Fruit fly (Drosophila melanogaster) whole organism, embryonic: ENCODE results near the gene Rbp6.

Experiments used
- ATbp ChIP-seq: fragments of 200-800 bp; sonication (Bioruptor generic); optimal IDR thresholded peaks from 2 replicates; lab custom pipeline; 2017; ENCODE audit warnings: missing biosample characterization, mild to moderate bottlenecking, missing genetic modification characterization, missing genetic modification reagents
- Awh ChIP-seq: fragments of 200-800 bp; sonication (Bioruptor generic); IDR thresholded peaks from 2 replicates; pipeline ENCODE4, ENCODE4 v1.3.6; 2022; ENCODE audit warnings: missing biosample characterization, missing genetic modification characterization
- Blimp-1 ChIP-seq: fragments of 200-800 bp; sonication (Bioruptor generic); optimal IDR thresholded peaks from 3 replicates; lab custom pipeline; 2018; ENCODE audit warnings: missing biosample characterization, missing genetic modification characterization, mild to moderate bottlenecking, moderate library complexity, missing genetic modification reagents
- CG11398 ChIP-seq: fragments of 200-800 bp; sonication (Bioruptor generic); optimal IDR thresholded peaks from 2 replicates; lab custom pipeline; 2016; ENCODE audit warnings: missing biosample characterization, missing genetic modification characterization
- CG12071 ChIP-seq: fragments of 200-800 bp; sonication (Bioruptor generic); optimal IDR thresholded peaks from 3 replicates; lab custom pipeline; 2018; ENCODE audit warnings: missing biosample characterization, mild to moderate bottlenecking, missing genetic modification characterization
- CG12236 ChIP-seq: fragments of 200-800 bp; sonication (Bioruptor generic); optimal IDR thresholded peaks from 2 replicates; lab custom pipeline; 2016; ENCODE audit warnings: missing biosample characterization, missing genetic modification characterization
- CG12942 ChIP-seq: fragments of 200-800 bp; sonication (Bioruptor generic); optimal IDR thresholded peaks from 3 replicates; lab custom pipeline; 2016; ENCODE audit warnings: missing biosample characterization, missing genetic modification characterization
- CG14441 ChIP-seq: fragments of 200-800 bp; sonication (Bioruptor generic); IDR thresholded peaks from 2 replicates; pipeline ENCODE4 v1.3.6; 2022; ENCODE audit warnings: missing biosample characterization, missing genetic modification characterization
- CG14710 ChIP-seq: fragments of 200-800 bp; sonication (Bioruptor generic); optimal IDR thresholded peaks from 3 replicates; lab custom pipeline; 2019; ENCODE audit warnings: missing biosample characterization, mild to moderate bottlenecking, missing genetic modification characterization, moderate library complexity
- CG14860 ChIP-seq: fragments of 200-800 bp; sonication (Bioruptor generic); IDR thresholded peaks from 3 replicates; pipeline ENCODE4 v1.3.6; 2022; ENCODE audit warnings: missing biosample characterization, missing genetic modification characterization; ENCODE audit not compliant: partially characterized antibody
- CG14965 ChIP-seq: fragments of 200-800 bp; sonication (Bioruptor generic); optimal IDR thresholded peaks from 2 replicates; lab custom pipeline; 2016; ENCODE audit warnings: missing biosample characterization, missing genetic modification characterization, borderline replicate concordance
- CG16863 ChIP-seq: fragments of 200-800 bp; sonication (Bioruptor generic); optimal IDR thresholded peaks from 3 replicates; lab custom pipeline; 2016; ENCODE audit warnings: missing biosample characterization, missing genetic modification characterization
- CG17568 ChIP-seq: fragments of 200-800 bp; sonication (Bioruptor generic); optimal IDR thresholded peaks from 2 replicates; lab custom pipeline; 2018; ENCODE audit warnings: missing biosample characterization, mild to moderate bottlenecking, missing genetic modification characterization, moderate library complexity
- CG3726 ChIP-seq: fragments of 200-800 bp; sonication (Bioruptor generic); IDR thresholded peaks from 3 replicates; pipeline ENCODE4, ENCODE4 v1.3.6; 2022; ENCODE audit warnings: missing biosample characterization, missing genetic modification characterization
- CG3838 ChIP-seq: fragments of 200-800 bp; sonication (Bioruptor generic); optimal IDR thresholded peaks from 3 replicates; lab custom pipeline; 2016; ENCODE audit warnings: missing biosample characterization, missing genetic modification characterization
- CG42726 ChIP-seq: fragments of 200-800 bp; sonication (Bioruptor generic); IDR thresholded peaks from 2 replicates; pipeline ENCODE4 v1.3.6; 2022; ENCODE audit warnings: missing biosample characterization, missing genetic modification characterization; ENCODE audit not compliant: partially characterized antibody
- CG43689 ChIP-seq: fragments of 200-800 bp; sonication (Bioruptor generic); IDR thresholded peaks from 2 replicates; pipeline ENCODE4 v1.3.6; 2022; ENCODE audit warnings: missing biosample characterization, missing genetic modification characterization
- CG4404 ChIP-seq: fragments of 200-800 bp; sonication (Bioruptor generic); IDR thresholded peaks from 2 replicates; pipeline ENCODE4 v1.3.6; 2022; ENCODE audit warnings: missing biosample characterization, missing genetic modification characterization
- CG4854 ChIP-seq: fragments of 200-800 bp; sonication (Bioruptor generic); optimal IDR thresholded peaks from 2 replicates; lab custom pipeline; 2016; ENCODE audit warnings: missing biosample characterization, missing genetic modification characterization, inconsistent platforms
- CG6854 ChIP-seq: fragments of 200-800 bp; sonication (Bioruptor generic); optimal IDR thresholded peaks from 3 replicates; lab custom pipeline; 2017; ENCODE audit warnings: missing biosample characterization, mild to moderate bottlenecking, missing genetic modification characterization
- CG8924 ChIP-seq: fragments of 200-800 bp; optimal IDR thresholded peaks from 3 replicates; lab custom pipeline; 2019; ENCODE audit warnings: missing biosample characterization, mild to moderate bottlenecking, missing genetic modification characterization, moderate library complexity
- CG8944 ChIP-seq: fragments of 200-800 bp; sonication (Bioruptor generic); optimal IDR thresholded peaks from 3 replicates; lab custom pipeline; 2016; ENCODE audit warnings: missing biosample characterization, missing genetic modification characterization
- D19B ChIP-seq: fragments of 200-800 bp; sonication (Bioruptor generic); optimal IDR thresholded peaks from 2 replicates; lab custom pipeline; 2017; ENCODE audit warnings: missing biosample characterization, mild to moderate bottlenecking, missing genetic modification characterization
- ERR ChIP-seq: fragments of 200-800 bp; sonication (Bioruptor generic); optimal IDR thresholded peaks from 2 replicates; lab custom pipeline; 2016; ENCODE audit warnings: missing biosample characterization, missing genetic modification characterization
- Eip74EF ChIP-seq, 2 experiments: fragments of 200-800 bp in 1 of 2; fragments of >200 bp in 1 of 2; sonication (Bioruptor generic) in 1 of 2; optimal IDR thresholded peaks; 2 replicates each; lab custom pipeline; 2017 to 2019; ENCODE audit warnings: missing biosample characterization in 2 of 2, missing genetic modification characterization in 2 of 2, mild to moderate bottlenecking in 1 of 2, moderate library complexity in 1 of 2
- Gsc ChIP-seq: fragments of 200-800 bp; sonication (Bioruptor generic); IDR thresholded peaks from 2 replicates; pipeline ENCODE4 v1.3.6; 2022; ENCODE audit warnings: missing biosample characterization, missing genetic modification characterization
- Gug ChIP-seq: fragments of 200-800 bp; sonication (Bioruptor generic); IDR thresholded peaks from 4 replicates; pipeline ENCODE4 v1.3.6; 2022; ENCODE audit warnings: missing biosample characterization, missing genetic modification characterization
- HLHmδ ChIP-seq: fragments of 200-800 bp; sonication (Bioruptor generic); optimal IDR thresholded peaks from 2 replicates; lab custom pipeline; 2018; ENCODE audit warnings: missing biosample characterization, mild to moderate bottlenecking, missing genetic modification characterization, moderate library complexity
- Mes4 ChIP-seq: fragments of 200-800 bp; sonication (Bioruptor generic); optimal IDR thresholded peaks from 2 replicates; lab custom pipeline; 2016; ENCODE audit warnings: missing biosample characterization, missing genetic modification characterization
- Nf-YA ChIP-seq: fragments of 200-800 bp; sonication (Bioruptor generic); IDR thresholded peaks from 2 replicates; pipeline ENCODE4 v1.3.6; 2022; ENCODE audit warnings: missing biosample characterization, missing genetic modification characterization
- Oaz ChIP-seq: fragments of 200-800 bp; sonication (Bioruptor generic); IDR thresholded peaks from 2 replicates; pipeline ENCODE4 v1.3.6; 2022; ENCODE audit warnings: missing biosample characterization, missing genetic modification characterization
- Oli ChIP-seq: fragments of 200-800 bp; sonication (Bioruptor generic); optimal IDR thresholded peaks from 2 replicates; lab custom pipeline; 2018; ENCODE audit warnings: missing biosample characterization, mild to moderate bottlenecking, missing genetic modification characterization, moderate library complexity
- Ssrp ChIP-seq: fragments of 200-800 bp; sonication (Bioruptor generic); optimal IDR thresholded peaks from 2 replicates; lab custom pipeline; 2018; ENCODE audit warnings: missing biosample characterization, mild to moderate bottlenecking, missing genetic modification characterization, moderate library complexity
- Vsx1 ChIP-seq: fragments of 200-800 bp; sonication (Bioruptor generic); optimal IDR thresholded peaks from 2 replicates; lab custom pipeline; 2017; ENCODE audit warnings: missing biosample characterization, mild to moderate bottlenecking, missing genetic modification characterization, missing genetic modification reagents
- cwo ChIP-seq: fragments of 200-800 bp; sonication (Bioruptor generic); optimal IDR thresholded peaks from 3 replicates; lab custom pipeline; 2017; ENCODE audit warnings: missing biosample characterization, missing genetic modification characterization, mild to moderate bottlenecking, moderate library complexity, missing genetic modification reagents
- fd3F ChIP-seq: fragments of 200-800 bp; sonication (Bioruptor generic); optimal IDR thresholded peaks from 2 replicates; lab custom pipeline; 2018; ENCODE audit warnings: missing biosample characterization, mild to moderate bottlenecking, missing genetic modification characterization, moderate library complexity
- gcm ChIP-seq: fragments of 200-800 bp; sonication (Bioruptor generic); optimal IDR thresholded peaks from 2 replicates; lab custom pipeline; 2019; ENCODE audit warnings: missing biosample characterization, mild to moderate bottlenecking, missing genetic modification characterization, moderate library complexity
- hb ChIP-seq: fragments of 200-800 bp; sonication (Bioruptor generic); IDR thresholded peaks from 3 replicates; pipeline ENCODE4 v1.3.6; 2022; ENCODE audit warnings: missing biosample characterization, missing genetic modification characterization; ENCODE audit not compliant: partially characterized antibody
- hbn ChIP-seq: fragments of 200-800 bp; sonication (Bioruptor generic); IDR thresholded peaks from 2 replicates; pipeline ENCODE4 v1.3.6; 2022; ENCODE audit warnings: missing biosample characterization, missing genetic modification characterization; ENCODE audit not compliant: partially characterized antibody
- hth ChIP-seq: fragments of >200 bp; optimal IDR thresholded peaks from 2 replicates; lab custom pipeline; 2017; ENCODE audit warnings: inconsistent platforms
- ken ChIP-seq: fragments of 200-800 bp; sonication (Bioruptor generic); IDR thresholded peaks from 3 replicates; pipeline ENCODE4 v1.3.6; 2022; ENCODE audit warnings: missing biosample characterization, missing genetic modification characterization
- maf-S ChIP-seq: fragments of 200-800 bp; sonication (Bioruptor generic); optimal IDR thresholded peaks from 2 replicates; lab custom pipeline; 2016; ENCODE audit warnings: missing biosample characterization, missing genetic modification characterization
- nmo ChIP-seq: fragments of 200-800 bp; sonication (Bioruptor generic); optimal IDR thresholded peaks from 2 replicates; lab custom pipeline; 2018; ENCODE audit warnings: missing biosample characterization, mild to moderate bottlenecking, missing genetic modification characterization, moderate library complexity
- pros ChIP-seq: fragments of 200-800 bp; sonication (Bioruptor generic); optimal IDR thresholded peaks from 3 replicates; lab custom pipeline; 2019; ENCODE audit warnings: missing biosample characterization, mild to moderate bottlenecking, missing genetic modification characterization, moderate library complexity
- psq ChIP-seq: fragments of 200-800 bp; sonication (Bioruptor generic); optimal IDR thresholded peaks from 2 replicates; lab custom pipeline; 2017; ENCODE audit warnings: missing biosample characterization, missing genetic modification characterization
- sug ChIP-seq: fragments of 200-800 bp; optimal IDR thresholded peaks from 2 replicates; lab custom pipeline; 2019; ENCODE audit warnings: missing biosample characterization, mild to moderate bottlenecking, missing genetic modification characterization, moderate library complexity
- toy ChIP-seq: fragments of 200-800 bp; sonication (Bioruptor generic); IDR thresholded peaks from 2 replicates; pipeline ENCODE4 v1.3.6; 2022; ENCODE audit warnings: missing biosample characterization, missing genetic modification characterization
- tup ChIP-seq: fragments of 200-800 bp; sonication (Bioruptor generic); optimal IDR thresholded peaks from 2 replicates; lab custom pipeline; 2016; ENCODE audit warnings: missing biosample characterization, mild to moderate bottlenecking, missing genetic modification characterization, moderate library complexity
- unc-4 ChIP-seq: fragments of 200-800 bp; sonication (Bioruptor generic); IDR thresholded peaks from 2 replicates; pipeline ENCODE4 v1.3.6; 2022; ENCODE audit warnings: missing biosample characterization, missing genetic modification characterization; ENCODE audit not compliant: partially characterized antibody
- vvl ChIP-seq: fragments of 200-800 bp; sonication (Bioruptor generic); IDR thresholded peaks from 2 replicates; pipeline ENCODE4 v1.3.6; 2022; ENCODE audit warnings: missing biosample characterization, missing genetic modification characterization

Gene Rbp6

dm6 chr3L:17024095-17024639 is 213.8 kb downstream of the Rbp6 start, which contains the start of gene Fit2 (continued):
- TF ChIP-seq gcm (GFP tag; lab: Kevin White, UChicago) (no peak), CG14860 (GFP tag; lab: Robert Waterston, UW) (peak; percentile 99), D19B (GFP tag; lab: Kevin White, UChicago) (no peak), CG12236 (GFP tag; lab: Kevin White, UChicago) (no peak), CG14710 (tag; lab: Kevin White, UChicago) (peak; percentile 76), tup (GFP tag; lab: Kevin White, UChicago) (no peak), ken (GFP tag; lab: Robert Waterston, UW) (no peak), CG8924 (tag; lab: Kevin White, UChicago) (no peak), CG43689 (GFP tag; lab: Robert Waterston, UW) (no peak), CG4854 (GFP tag; lab: Kevin White, UChicago) (no peak), maf-S (GFP tag; lab: Kevin White, UChicago) (no peak), Nf-YA (GFP tag; lab: Robert Waterston, UW) (no peak), CG3726 (GFP tag; lab: Robert Waterston, UW) (no peak), Oli (tag; lab: Kevin White, UChicago) (no peak), hth (lab: Kevin White, UChicago) (no peak), CG14965 (GFP tag; lab: Kevin White, UChicago) (no peak), vvl (peak; percentile 26; the same call in 1 of the 2 replicates), ATbp (GFP tag; lab: Kevin White, UChicago) (no peak), CG12071 (GFP tag; lab: Kevin White, UChicago) (no peak), Awh (GFP tag; lab: Robert Waterston, UW) (no peak), CG6854 (no peak), pros (GFP tag; lab: Kevin White, UChicago) (no peak), Blimp-1 (GFP tag; lab: Kevin White, UChicago) (peak; percentile 40), nmo (GFP tag; lab: Kevin White, UChicago) (no peak), Mes4 (GFP tag; lab: Kevin White, UChicago) (no peak), CG12942 (GFP tag; lab: Kevin White, UChicago) (no peak), CG8944 (GFP tag; lab: Kevin White, UChicago) (no peak), sug (no peak), hb (peak; percentile 100), Gug (GFP tag; lab: Robert Waterston, UW) (no peak), Eip74EF (GFP tag; optimal IDR thresholded peaks at IDR 0.05; lab: Kevin White, UChicago) (no peak), CG17568 (GFP tag; lab: Kevin White, UChicago) (no peak), CG14441 (GFP tag; lab: Robert Waterston, UW) (no peak), unc-4 (GFP tag; lab: Robert Waterston, UW) (peak; percentile 93), CG3838 (GFP tag; lab: Kevin White, UChicago) (no peak), Vsx1 (GFP tag; lab: Kevin White, UChicago) (no peak), CG4404 (GFP tag; lab: Robert Waterston, UW) (no peak), fd3F (GFP tag; lab: Kevin White, UChicago) (no peak), ERR (GFP tag; lab: Kevin White, UChicago) (no peak), cwo (GFP tag; lab: Kevin White, UChicago) (no peak), Gsc (no peak), CG16863 (no peak), toy (GFP tag; lab: Robert Waterston, UW) (no peak), psq (GFP tag; lab: Kevin White, UChicago) (no peak), CG11398 (no peak), Oaz (no peak), HLHmδ (no peak), hbn (peak; percentile 95), CG42726 (peak; percentile 74; the same call in 1 of the 2 replicates), Ssrp (no peak)
